Worm (Caenorhabditis elegans) whole organism, midembryonic: ENCODE measurements around the gene leo-1.

Experiments used
- T22C8.4 ChIP-seq: fragments of 200-800 bp; sonication (Bioruptor generic); IDR thresholded peaks from 2 replicates; pipeline ENCODE4 v1.3.6; 2022; ENCODE audit warnings: missing genetic modification characterization, missing compliant biosample characterization
- flt-1 ChIP-seq: fragments of 200-800 bp; sonication (Bioruptor generic); IDR thresholded peaks from 2 replicates; pipeline ENCODE4 v1.3.6; 2022; ENCODE audit warnings: missing genetic modification characterization, missing compliant biosample characterization
- klf-2 ChIP-seq: fragments of 200-800 bp; sonication (Bioruptor generic); conservative IDR thresholded peaks from 2 replicates; pipeline ENCODE4 v1.3.6; 2022; ENCODE audit warnings: missing genetic modification reagents, missing genetic modification characterization, missing compliant biosample characterization
- med-1 ChIP-seq: sonication (generic microtip); optimal IDR thresholded peaks from 2 replicates; lab custom pipeline; 2017; ENCODE audit warnings: missing genetic modification characterization, mild to moderate bottlenecking, missing compliant biosample characterization, antibody characterized with exemption, missing genetic modification reagents; ENCODE audit not compliant: insufficient read depth
- tab-1 ChIP-seq: fragments of 200-800 bp; sonication (Bioruptor generic); IDR thresholded peaks from 2 replicates; pipeline ENCODE4 v1.3.6; 2022; ENCODE audit warnings: missing genetic modification characterization, missing compliant biosample characterization
- ztf-23 ChIP-seq: fragments of 200-800 bp; sonication (Bioruptor generic); IDR thresholded peaks from 2 replicates; pipeline ENCODE4 v1.3.6; 2022; ENCODE audit warnings: missing genetic modification reagents, missing genetic modification characterization, missing compliant biosample characterization
- ztf-29 ChIP-seq: fragments of 200-800 bp; sonication (Bioruptor generic); IDR thresholded peaks from 2 replicates; pipeline ENCODE4 v1.3.6; 2022; ENCODE audit warnings: missing genetic modification reagents, missing genetic modification characterization, missing compliant biosample characterization

- TF ChIP-seq ztf-29 (GFP tag; lab: Robert Waterston, UW) (no peak), med-1 (GFP tag; lab: Kevin White, UChicago) (no peak), tab-1 (GFP tag; lab: Robert Waterston, UW) (no peak), flt-1 (no peak), ztf-23 (no peak), klf-2 (GFP tag; lab: Robert Waterston, UW) (no peak), T22C8.4 (GFP tag; lab: Robert Waterston, UW) (no peak)
Observed at ce11 chrIV:11372366-11372997, 43.3 kb upstream of the leo-1 start, which contains the start of gene cbd-1.
